Fruit fly (Drosophila melanogaster) whole organism, embryonic: ENCODE measurements around the gene Shc.
A peak's percentile ranks its signal among the peaks of the same experiment; 100 is the strongest.

ENCODE experiments used
- Abd-B ChIP-seq: fragments of 200-800 bp; sonication (Bioruptor generic); optimal IDR thresholded peaks from 2 replicates; lab custom pipeline; 2018; ENCODE audit warnings: missing biosample characterization, mild to moderate bottlenecking, missing genetic modification characterization, moderate library complexity
- Atf-2 ChIP-seq: fragments of 200-800 bp; sonication (Bioruptor generic); optimal IDR thresholded peaks from 2 replicates; lab custom pipeline; 2016; ENCODE audit warnings: missing biosample characterization, missing genetic modification characterization
- BtbVII ChIP-seq: fragments of 200-800 bp; sonication (Bioruptor generic); optimal IDR thresholded peaks from 3 replicates; lab custom pipeline; 2017; ENCODE audit warnings: missing biosample characterization, mild to moderate bottlenecking, missing genetic modification characterization
- CG10147 ChIP-seq: fragments of 200-800 bp; sonication (Bioruptor generic); optimal IDR thresholded peaks from 2 replicates; lab custom pipeline; 2019; ENCODE audit warnings: missing biosample characterization, mild to moderate bottlenecking, missing genetic modification characterization, moderate library complexity
- CG10274 ChIP-seq: fragments of 200-800 bp; sonication (Bioruptor generic); optimal IDR thresholded peaks from 3 replicates; lab custom pipeline; 2017; ENCODE audit warnings: missing biosample characterization, mild to moderate bottlenecking, missing genetic modification characterization
- CG10321 ChIP-seq: fragments of 200-800 bp; sonication (Bioruptor generic); IDR thresholded peaks from 2 replicates; pipeline ENCODE4 v1.3.6; 2022; ENCODE audit warnings: missing biosample characterization, missing genetic modification characterization
- CG10959 ChIP-seq: fragments of 200-800 bp; sonication (Bioruptor generic); IDR thresholded peaks from 2 replicates; pipeline ENCODE4 v1.3.6; 2022; ENCODE audit warnings: missing biosample characterization, missing genetic modification characterization
- CG11093 ChIP-seq: fragments of 200-800 bp; sonication (Bioruptor generic); IDR thresholded peaks from 3 replicates; pipeline ENCODE4 v1.3.6; 2022; ENCODE audit warnings: missing biosample characterization, missing genetic modification characterization
- CG11247 ChIP-seq: fragments of 200-800 bp; sonication (Bioruptor generic); IDR thresholded peaks from 2 replicates; pipeline ENCODE4 v1.3.6; 2022; ENCODE audit warnings: missing biosample characterization, missing genetic modification characterization
- CG11695 ChIP-seq: fragments of 200-800 bp; sonication (Bioruptor generic); IDR thresholded peaks from 3 replicates; pipeline ENCODE4 v1.3.6; 2022; ENCODE audit warnings: missing biosample characterization, missing genetic modification characterization
- CG12155 ChIP-seq: fragments of 200-800 bp; sonication (Bioruptor generic); optimal IDR thresholded peaks from 3 replicates; lab custom pipeline; 2016; ENCODE audit warnings: missing biosample characterization, missing genetic modification characterization
- CG12236 ChIP-seq: fragments of 200-800 bp; sonication (Bioruptor generic); optimal IDR thresholded peaks from 2 replicates; lab custom pipeline; 2016; ENCODE audit warnings: missing biosample characterization, missing genetic modification characterization
- CG14014 ChIP-seq: fragments of 200-800 bp; sonication (Bioruptor generic); IDR thresholded peaks from 2 replicates; pipeline ENCODE4 v1.3.6; 2022; ENCODE audit warnings: missing biosample characterization, missing genetic modification characterization
- CG14050 ChIP-seq: fragments of 200-800 bp; sonication (Bioruptor generic); IDR thresholded peaks from 3 replicates; pipeline ENCODE4 v1.3.6; 2022; ENCODE audit warnings: missing biosample characterization, missing genetic modification characterization
- CG14860 ChIP-seq: fragments of 200-800 bp; sonication (Bioruptor generic); IDR thresholded peaks from 3 replicates; pipeline ENCODE4 v1.3.6; 2022; ENCODE audit warnings: missing biosample characterization, missing genetic modification characterization; ENCODE audit not compliant: partially characterized antibody
- CG1529 ChIP-seq: fragments of 200-800 bp; sonication (Bioruptor generic); optimal IDR thresholded peaks from 3 replicates; lab custom pipeline; 2018; ENCODE audit warnings: missing biosample characterization, missing genetic modification characterization
- CG1647 ChIP-seq: fragments of 200-800 bp; sonication (Bioruptor generic); optimal IDR thresholded peaks from 3 replicates; lab custom pipeline; 2016; ENCODE audit warnings: missing biosample characterization, missing genetic modification characterization
- CG3163 ChIP-seq: fragments of 200-800 bp; sonication (Bioruptor generic); optimal IDR thresholded peaks from 3 replicates; lab custom pipeline; 2016; ENCODE audit warnings: missing biosample characterization, missing genetic modification characterization
- CG33213 ChIP-seq: fragments of 200-800 bp; sonication (Bioruptor generic); optimal IDR thresholded peaks from 3 replicates; lab custom pipeline; 2016; ENCODE audit warnings: missing biosample characterization, missing genetic modification characterization
- CG34422 ChIP-seq: fragments of 200-800 bp; sonication (Bioruptor generic); IDR thresholded peaks from 3 replicates; pipeline ENCODE4 v1.3.6; 2022; ENCODE audit warnings: missing biosample characterization, missing genetic modification characterization
- CG3726 ChIP-seq: fragments of 200-800 bp; sonication (Bioruptor generic); IDR thresholded peaks from 3 replicates; pipeline ENCODE4, ENCODE4 v1.3.6; 2022; ENCODE audit warnings: missing biosample characterization, missing genetic modification characterization
- CG3838 ChIP-seq: fragments of 200-800 bp; sonication (Bioruptor generic); optimal IDR thresholded peaks from 3 replicates; lab custom pipeline; 2016; ENCODE audit warnings: missing biosample characterization, missing genetic modification characterization
- CG4404 ChIP-seq: fragments of 200-800 bp; sonication (Bioruptor generic); IDR thresholded peaks from 2 replicates; pipeline ENCODE4 v1.3.6; 2022; ENCODE audit warnings: missing biosample characterization, missing genetic modification characterization
- CG7963 ChIP-seq: fragments of 200-800 bp; sonication (Bioruptor generic); IDR thresholded peaks from 3 replicates; pipeline ENCODE4 v1.3.6; 2022; ENCODE audit warnings: missing biosample characterization, missing genetic modification characterization; ENCODE audit not compliant: partially characterized antibody
- CG7987 ChIP-seq: fragments of 200-800 bp; sonication (Bioruptor generic); optimal IDR thresholded peaks from 2 replicates; lab custom pipeline; 2018; ENCODE audit warnings: missing biosample characterization, mild to moderate bottlenecking, missing genetic modification characterization, moderate library complexity
- Chrac-16 ChIP-seq: fragments of 200-800 bp; sonication (Bioruptor generic); optimal IDR thresholded peaks from 3 replicates; lab custom pipeline; 2016; ENCODE audit warnings: missing biosample characterization, missing genetic modification characterization
- CkIIα-i1 ChIP-seq: fragments of 200-800 bp; sonication (Bioruptor generic); IDR thresholded peaks from 2 replicates; pipeline ENCODE4 v1.3.6; 2022; ENCODE audit warnings: missing biosample characterization, missing genetic modification characterization
- Dip2 ChIP-seq: fragments of 200-800 bp; sonication (Bioruptor generic); IDR thresholded peaks from 2 replicates; pipeline ENCODE4 v1.3.6; 2022; ENCODE audit warnings: missing biosample characterization, missing genetic modification characterization
- Doc3 ChIP-seq: fragments of 200-800 bp; sonication (Bioruptor generic); IDR thresholded peaks from 3 replicates; pipeline ENCODE4 v1.3.6; 2022; ENCODE audit warnings: missing biosample characterization, missing genetic modification characterization; ENCODE audit not compliant: partially characterized antibody
- E2f1 ChIP-seq: fragments of 200-800 bp; sonication (Bioruptor generic); IDR thresholded peaks from 2 replicates; pipeline ENCODE4 v1.3.6; 2022; ENCODE audit warnings: missing biosample characterization, missing genetic modification characterization
- Ets97D ChIP-seq: fragments of 200-800 bp; sonication (Bioruptor generic); optimal IDR thresholded peaks from 3 replicates; lab custom pipeline; 2016; ENCODE audit warnings: missing biosample characterization, missing genetic modification characterization
- Fer1 ChIP-seq: fragments of 200-800 bp; sonication (Bioruptor generic); optimal IDR thresholded peaks from 2 replicates; lab custom pipeline; 2017; ENCODE audit warnings: missing biosample characterization, mild to moderate bottlenecking, missing genetic modification characterization
- NC2β ChIP-seq: fragments of 200-800 bp; sonication (Bioruptor generic); optimal IDR thresholded peaks from 2 replicates; lab custom pipeline; 2016; ENCODE audit warnings: missing biosample characterization, missing genetic modification characterization
- NFAT ChIP-seq: fragments of 200-800 bp; sonication (Bioruptor generic); IDR thresholded peaks from 2 replicates; pipeline ENCODE4 v1.3.6; 2022; ENCODE audit warnings: missing biosample characterization, missing genetic modification characterization
- Nf-YA ChIP-seq: fragments of 200-800 bp; sonication (Bioruptor generic); IDR thresholded peaks from 2 replicates; pipeline ENCODE4 v1.3.6; 2022; ENCODE audit warnings: missing biosample characterization, missing genetic modification characterization
- Nf-YB ChIP-seq: fragments of 200-800 bp; sonication (Bioruptor generic); optimal IDR thresholded peaks from 3 replicates; lab custom pipeline; 2019; ENCODE audit warnings: missing biosample characterization, mild to moderate bottlenecking, missing genetic modification characterization, moderate library complexity
- Ssrp ChIP-seq: fragments of 200-800 bp; sonication (Bioruptor generic); optimal IDR thresholded peaks from 2 replicates; lab custom pipeline; 2018; ENCODE audit warnings: missing biosample characterization, mild to moderate bottlenecking, missing genetic modification characterization, moderate library complexity
- bab2 ChIP-seq: fragments of 200-800 bp; sonication (Bioruptor generic); optimal IDR thresholded peaks from 2 replicates; lab custom pipeline; 2016; ENCODE audit warnings: missing biosample characterization, missing genetic modification characterization
- exex ChIP-seq: fragments of 200-800 bp; sonication (Bioruptor generic); optimal IDR thresholded peaks from 4 replicates; lab custom pipeline; 2018; ENCODE audit warnings: missing biosample characterization, mild to moderate bottlenecking, missing genetic modification characterization, moderate library complexity
- ftz-f1 ChIP-seq: fragments of 200-800 bp; sonication (Bioruptor generic); optimal IDR thresholded peaks from 2 replicates; lab custom pipeline; 2016; ENCODE audit warnings: missing biosample characterization, missing genetic modification characterization
- ken ChIP-seq: fragments of 200-800 bp; sonication (Bioruptor generic); IDR thresholded peaks from 3 replicates; pipeline ENCODE4 v1.3.6; 2022; ENCODE audit warnings: missing biosample characterization, missing genetic modification characterization
- nerfin-1 ChIP-seq: fragments of 200-800 bp; sonication (Bioruptor generic); optimal IDR thresholded peaks from 3 replicates; lab custom pipeline; 2019; ENCODE audit warnings: missing biosample characterization, mild to moderate bottlenecking, missing genetic modification characterization, moderate library complexity
- nmo ChIP-seq: fragments of 200-800 bp; sonication (Bioruptor generic); optimal IDR thresholded peaks from 2 replicates; lab custom pipeline; 2018; ENCODE audit warnings: missing biosample characterization, mild to moderate bottlenecking, missing genetic modification characterization, moderate library complexity
- ranshi ChIP-seq: fragments of 200-800 bp; sonication (Bioruptor generic); IDR thresholded peaks from 2 replicates; pipeline ENCODE4 v1.3.6; 2022; ENCODE audit warnings: missing biosample characterization, missing genetic modification characterization
- sens ChIP-seq: fragments of 200-800 bp; sonication (Bioruptor generic); peaks from one replicate; lab custom pipeline; 2016; ENCODE audit warnings: missing biosample characterization, missing genetic modification characterization
- shn ChIP-seq: fragments of 200-800 bp; sonication (Bioruptor generic); optimal IDR thresholded peaks from 3 replicates; lab custom pipeline; 2016; ENCODE audit warnings: missing biosample characterization, missing genetic modification characterization
- sr ChIP-seq: fragments of 200-800 bp; sonication (Bioruptor generic); IDR thresholded peaks from 3 replicates; pipeline ENCODE4 v1.3.6; 2022; ENCODE audit warnings: missing biosample characterization, missing genetic modification characterization
- tin ChIP-seq: fragments of 200-800 bp; sonication (Bioruptor generic); optimal IDR thresholded peaks from 3 replicates; lab custom pipeline; 2016; ENCODE audit warnings: missing biosample characterization, missing genetic modification characterization
- tll ChIP-seq, 2 experiments: fragments of 200-800 bp in 1 of 2; fragments of >200 bp in 1 of 2; sonication (Bioruptor generic) in 1 of 2; optimal IDR thresholded peaks; 2 replicates each; lab custom pipeline; 2017 to 2019; ENCODE audit warnings: missing biosample characterization in 2 of 2, missing genetic modification characterization in 2 of 2, mild to moderate bottlenecking in 1 of 2, moderate library complexity in 1 of 2
- zen ChIP-seq: fragments of 200-800 bp; sonication (Bioruptor generic); optimal IDR thresholded peaks from 3 replicates; lab custom pipeline; 2018; ENCODE audit warnings: missing biosample characterization, mild to moderate bottlenecking, missing genetic modification characterization, moderate library complexity

Shc gene

dm6 chr3L:9422636-9423419, 4.0 kb upstream of the Shc start, which contains the start of gene aay (continued):
- TF ChIP-seq sr (GFP tag; lab: Robert Waterston, UW): peak; percentile 94
- TF ChIP-seq CG12236 (GFP tag; lab: Kevin White, UChicago): peak; percentile 97
- peak; percentile 98 for TF ChIP-seq nerfin-1 (tag; lab: Kevin White, UChicago)
- peak; percentile 96 for TF ChIP-seq Atf-2 (GFP tag; lab: Kevin White, UChicago)
- peak; percentile 97 for TF ChIP-seq Nf-YA (GFP tag; lab: Robert Waterston, UW)
- TF ChIP-seq Ets97D (GFP tag; lab: Kevin White, UChicago): peak; percentile 95
- peak; percentile 97 for TF ChIP-seq CG11093 (GFP tag; lab: Robert Waterston, UW)
- peak; percentile 98 for TF ChIP-seq CG4404 (GFP tag; lab: Robert Waterston, UW)
- peak; percentile 98 for TF ChIP-seq ranshi
- peak; percentile 19 to 83 for TF ChIP-seq tll (GFP tag; optimal IDR thresholded peaks at IDR 0.05; lab: Kevin White, UChicago)
- peak; percentile 99 for TF ChIP-seq zen
- TF ChIP-seq CG34422 (GFP tag; lab: Robert Waterston, UW): peak; percentile 98
- peak; percentile 96 for TF ChIP-seq NC2β (GFP tag; lab: Kevin White, UChicago)
- TF ChIP-seq CG11247 (GFP tag; lab: Robert Waterston, UW): peak; percentile 97
- peak; percentile 89 for TF ChIP-seq CG3163 (GFP tag; lab: Kevin White, UChicago)
- TF ChIP-seq CG7987 (GFP tag; lab: Kevin White, UChicago): peak; percentile 97
- peak; percentile 94 for TF ChIP-seq exex (tag; lab: Kevin White, UChicago)
- TF ChIP-seq CG12155 (GFP tag; lab: Kevin White, UChicago): peak; percentile 97
- peak; percentile 98 for TF ChIP-seq E2f1 (GFP tag; lab: Robert Waterston, UW)
- peak; percentile 99 for TF ChIP-seq Abd-B (GFP tag; lab: Kevin White, UChicago)
- peak; percentile 98 for TF ChIP-seq CG11695 (GFP tag; lab: Robert Waterston, UW)
- peak; percentile 86 for TF ChIP-seq CG10321 (GFP tag; lab: Robert Waterston, UW)
- TF ChIP-seq bab2 (GFP tag; lab: Kevin White, UChicago): peak; percentile 99
- peak; percentile 42; the same call in 1 of the 2 replicates for TF ChIP-seq Dip2 (GFP tag; lab: Robert Waterston, UW)
- TF ChIP-seq CG3838: peak; percentile 97
- peak; percentile 83 for TF ChIP-seq ftz-f1 (GFP tag; lab: Kevin White, UChicago)
- peak; percentile 100 for TF ChIP-seq sens (GFP tag; lab: Kevin White, UChicago)
- TF ChIP-seq CG10959 (GFP tag; lab: Robert Waterston, UW): peak; percentile 98
- peak; percentile 99 for TF ChIP-seq nmo (GFP tag; lab: Kevin White, UChicago)
- TF ChIP-seq tin (GFP tag; lab: Kevin White, UChicago): peak; percentile 98
- TF ChIP-seq Fer1 (GFP tag; lab: Kevin White, UChicago): peak; percentile 99
- TF ChIP-seq CG33213 (GFP tag; lab: Kevin White, UChicago): peak; percentile 98
- TF ChIP-seq BtbVII: peak; percentile 99
- TF ChIP-seq CG1647: peak; percentile 98
- TF ChIP-seq CG1529 (GFP tag; lab: Kevin White, UChicago): peak; percentile 99
- TF ChIP-seq Ssrp (tag; lab: Kevin White, UChicago): peak; percentile 99
- peak; percentile 91 for TF ChIP-seq CkIIα-i1 (GFP tag; lab: Robert Waterston, UW)
- peak; percentile 95 for TF ChIP-seq shn
- peak; percentile 92 for TF ChIP-seq Nf-YB (GFP tag; lab: Kevin White, UChicago)
- TF ChIP-seq CG7963: no peak
- TF ChIP-seq CG14860: no peak
- peak; percentile 99 for TF ChIP-seq CG10147 (GFP tag; lab: Kevin White, UChicago)
- peak; percentile 92 for TF ChIP-seq NFAT (GFP tag; lab: Robert Waterston, UW)
- TF ChIP-seq CG14014 (GFP tag; lab: Robert Waterston, UW): peak; percentile 97
- TF ChIP-seq Doc3: no peak
- peak; percentile 97 for TF ChIP-seq ken (GFP tag; lab: Robert Waterston, UW)
- peak; percentile 98 for TF ChIP-seq CG3726 (GFP tag; lab: Robert Waterston, UW)
- TF ChIP-seq Chrac-16 (GFP tag; lab: Kevin White, UChicago): peak; percentile 99
- peak; percentile 92 for TF ChIP-seq CG10274
- TF ChIP-seq CG14050 (GFP tag; lab: Robert Waterston, UW): peak; percentile 97
